Fruit fly (Drosophila melanogaster): ENCODE measurements around the gene Smyd5.
A peak's percentile ranks its signal among the peaks of the same experiment; 100 is the strongest.

Smyd5 gene

DNA sequence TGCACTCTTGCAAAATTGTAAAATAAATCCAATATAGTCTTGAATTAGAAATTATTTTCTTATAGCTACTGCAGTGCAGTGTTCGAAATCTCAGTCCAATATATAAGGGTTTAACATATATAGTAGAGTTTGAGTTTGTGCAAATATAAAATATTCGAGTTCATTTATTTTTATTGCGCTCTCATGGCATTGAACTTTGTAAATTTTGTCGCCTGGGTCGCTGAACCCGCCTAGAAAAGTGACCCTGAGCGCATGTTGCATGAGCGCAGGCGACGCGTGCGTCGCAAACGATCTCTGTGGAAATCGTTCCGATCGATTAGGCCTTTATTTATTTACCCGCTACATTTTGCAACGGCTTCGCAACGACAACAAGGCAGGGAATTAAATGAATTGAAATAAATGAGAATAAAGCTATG lies 18.6 kb downstream of the Smyd5 start (continued):
- TF ChIP-seq Hr78 (GFP tag; optimal IDR thresholded peaks at IDR 0.05) = peak in 1 of 2 experiments; percentile 90
- TF ChIP-seq grau (tag; optimal IDR thresholded peaks at IDR 0.05) = peak; percentile 40
- peak; percentile 42; the same call in 2 of the 3 replicates for TF ChIP-seq tgo (GFP tag; IDR thresholded peaks at IDR 0.05)
- TF ChIP-seq tll (GFP tag; optimal IDR thresholded peaks at IDR 0.05) = no peak
- no peak for TF ChIP-seq Dp (GFP tag; optimal IDR thresholded peaks at IDR 0.05)
- peak; percentile 62 for TF ChIP-seq Oli (tag; optimal IDR thresholded peaks at IDR 0.05)
- TF ChIP-seq CG13775 (GFP tag; optimal IDR thresholded peaks at IDR 0.05) = peak; percentile 28
- TF ChIP-seq ATbp (GFP tag; optimal IDR thresholded peaks at IDR 0.05) = peak; percentile 52
- peak; percentile 6; the same call in 1 of the 2 replicates for TF ChIP-seq E2f2 (GFP tag; IDR thresholded peaks at IDR 0.05)
- TF ChIP-seq Xbp1 (GFP tag; optimal IDR thresholded peaks at IDR 0.05) = peak; percentile 31
- TF ChIP-seq CG11504 (tag; optimal IDR thresholded peaks at IDR 0.05) = peak; percentile 31
- no peak for TF ChIP-seq ro (GFP tag; IDR thresholded peaks at IDR 0.05)
- TF ChIP-seq CG14710 (tag; optimal IDR thresholded peaks at IDR 0.05) = peak; percentile 10
- no peak for TF ChIP-seq Dek (tag; optimal IDR thresholded peaks at IDR 0.05)
- TF ChIP-seq Pdp1 (GFP tag; optimal IDR thresholded peaks at IDR 0.05) = peak in 1 of 2 experiments; percentile 15
- no peak for TF ChIP-seq sc (optimal IDR thresholded peaks at IDR 0.05)
- peak; percentile 25 for TF ChIP-seq sc (GFP tag; optimal IDR thresholded peaks at IDR 0.05)
- TF ChIP-seq CG3065 (GFP tag; optimal IDR thresholded peaks at IDR 0.05) = no peak
- TF ChIP-seq CG16815 (GFP tag; optimal IDR thresholded peaks at IDR 0.05) = peak; percentile 13
- peak; percentile 28; the same call in 1 of the 2 replicates for TF ChIP-seq sisA (GFP tag; IDR thresholded peaks at IDR 0.05)
- TF ChIP-seq gsb (GFP tag; IDR thresholded peaks at IDR 0.05) = no peak
- peak; percentile 16; the same call in 1 of the 3 replicates for TF ChIP-seq ken (GFP tag; IDR thresholded peaks at IDR 0.05)
- TF ChIP-seq Aef1 (GFP tag; IDR thresholded peaks at IDR 0.05) = 0 out of 3 replicates have a peak, but pooled peaks have one; percentile 12
- TF ChIP-seq CG10979 (tag; optimal IDR thresholded peaks at IDR 0.05) = peak; percentile 31
- peak; percentile 55 for TF ChIP-seq CG1603 (tag; optimal IDR thresholded peaks at IDR 0.05)
- TF ChIP-seq Trl (optimal IDR thresholded peaks at IDR 0.05) = no peak
- TF ChIP-seq Trl (GFP tag; optimal IDR thresholded peaks at IDR 0.05) = peak; percentile 0
- TF ChIP-seq CG9817 (tag; optimal IDR thresholded peaks at IDR 0.05) = no peak
- TF ChIP-seq row (GFP tag; IDR thresholded peaks at IDR 0.05) = peak; percentile 53
- peak; percentile 6 for TF ChIP-seq Blimp-1 (GFP tag; optimal IDR thresholded peaks at IDR 0.05)
- peak; percentile 29 for TF ChIP-seq CG18476 (GFP tag; optimal IDR thresholded peaks at IDR 0.05)
- TF ChIP-seq CG2116 (GFP tag; optimal IDR thresholded peaks at IDR 0.05) = peak; percentile 19
- peak; percentile 12 for TF ChIP-seq slp2 (GFP tag; optimal IDR thresholded peaks at IDR 0.05)
- 0 out of 4 replicates have a peak, but pooled peaks have one; percentile 24 for TF ChIP-seq Gug (GFP tag; IDR thresholded peaks at IDR 0.05)
- TF ChIP-seq Fer3 (tag; optimal IDR thresholded peaks at IDR 0.05) = no peak
- peak; percentile 19 for TF ChIP-seq chn (GFP tag; optimal IDR thresholded peaks at IDR 0.05)
- TF ChIP-seq ewg (GFP tag; optimal IDR thresholded peaks at IDR 0.05) = peak; percentile 12
- TF ChIP-seq HLH3B (GFP tag; IDR thresholded peaks at IDR 0.05) = peak; percentile 6; the same call in 1 of the 2 replicates
- TF ChIP-seq CG3838 (GFP tag; optimal IDR thresholded peaks at IDR 0.05) = peak; percentile 45
- TF ChIP-seq hth (optimal IDR thresholded peaks at IDR 0.05) = no peak
- no peak for TF ChIP-seq al (GFP tag; IDR thresholded peaks at IDR 0.05)
- TF ChIP-seq CG16779 (GFP tag; IDR thresholded peaks at IDR 0.05) = no peak
- TF ChIP-seq lilli (GFP tag; optimal IDR thresholded peaks at IDR 0.05) = peak; percentile 30
- TF ChIP-seq Ptx1 (GFP tag; IDR thresholded peaks at IDR 0.05) = peak; percentile 39
- peak; percentile 4 for TF ChIP-seq CG10267 (tag; optimal IDR thresholded peaks at IDR 0.05)
- peak; percentile 49 for TF ChIP-seq CG1602 (GFP tag; optimal IDR thresholded peaks at IDR 0.05)
- peak; percentile 54 for TF ChIP-seq nmo (GFP tag; optimal IDR thresholded peaks at IDR 0.05)
- no peak for TF ChIP-seq CG13894 (tag; optimal IDR thresholded peaks at IDR 0.05)
- TF ChIP-seq Hmr (GFP tag; optimal IDR thresholded peaks at IDR 0.05) = no peak
- TF ChIP-seq hkb (optimal IDR thresholded peaks at IDR 0.05) = no peak
- 0 out of 2 replicates have a peak, but pooled peaks have one; percentile 19 for TF ChIP-seq hkb (GFP tag; IDR thresholded peaks at IDR 0.05)
